Worm (Caenorhabditis elegans) whole organism, midembryonic: ENCODE results near the gene Y7A5A.1.

Experiments
- T22C8.4 ChIP-seq: fragments of 200-800 bp; sonication (Bioruptor generic); IDR thresholded peaks from 2 replicates; pipeline ENCODE4 v1.3.6; 2022; ENCODE audit warnings: missing genetic modification characterization, missing compliant biosample characterization
- cog-1 ChIP-seq: sonication (generic microtip); optimal IDR thresholded peaks from 2 replicates; lab custom pipeline; 2016; ENCODE audit warnings: missing genetic modification characterization, missing compliant biosample characterization
- flt-1 ChIP-seq: fragments of 200-800 bp; sonication (Bioruptor generic); IDR thresholded peaks from 2 replicates; pipeline ENCODE4 v1.3.6; 2022; ENCODE audit warnings: missing genetic modification characterization, missing compliant biosample characterization
- klf-2 ChIP-seq: fragments of 200-800 bp; sonication (Bioruptor generic); conservative IDR thresholded peaks from 2 replicates; pipeline ENCODE4 v1.3.6; 2022; ENCODE audit warnings: missing genetic modification reagents, missing genetic modification characterization, missing compliant biosample characterization
- med-1 ChIP-seq: sonication (generic microtip); optimal IDR thresholded peaks from 2 replicates; lab custom pipeline; 2017; ENCODE audit warnings: missing genetic modification characterization, mild to moderate bottlenecking, missing compliant biosample characterization, antibody characterized with exemption, missing genetic modification reagents; ENCODE audit not compliant: insufficient read depth
- ref-1 ChIP-seq: fragments of 200-800 bp; sonication (Bioruptor generic); conservative IDR thresholded peaks from 2 replicates; pipeline ENCODE4 v1.3.6; 2022; ENCODE audit warnings: missing genetic modification reagents, missing genetic modification characterization, missing compliant biosample characterization
- tab-1 ChIP-seq: fragments of 200-800 bp; sonication (Bioruptor generic); IDR thresholded peaks from 2 replicates; pipeline ENCODE4 v1.3.6; 2022; ENCODE audit warnings: missing genetic modification characterization, missing compliant biosample characterization
- ztf-23 ChIP-seq: fragments of 200-800 bp; sonication (Bioruptor generic); IDR thresholded peaks from 2 replicates; pipeline ENCODE4 v1.3.6; 2022; ENCODE audit warnings: missing genetic modification reagents, missing genetic modification characterization, missing compliant biosample characterization
- ztf-29 ChIP-seq: fragments of 200-800 bp; sonication (Bioruptor generic); IDR thresholded peaks from 2 replicates; pipeline ENCODE4 v1.3.6; 2022; ENCODE audit warnings: missing genetic modification reagents, missing genetic modification characterization, missing compliant biosample characterization

Y7A5A.1 gene

DNA sequence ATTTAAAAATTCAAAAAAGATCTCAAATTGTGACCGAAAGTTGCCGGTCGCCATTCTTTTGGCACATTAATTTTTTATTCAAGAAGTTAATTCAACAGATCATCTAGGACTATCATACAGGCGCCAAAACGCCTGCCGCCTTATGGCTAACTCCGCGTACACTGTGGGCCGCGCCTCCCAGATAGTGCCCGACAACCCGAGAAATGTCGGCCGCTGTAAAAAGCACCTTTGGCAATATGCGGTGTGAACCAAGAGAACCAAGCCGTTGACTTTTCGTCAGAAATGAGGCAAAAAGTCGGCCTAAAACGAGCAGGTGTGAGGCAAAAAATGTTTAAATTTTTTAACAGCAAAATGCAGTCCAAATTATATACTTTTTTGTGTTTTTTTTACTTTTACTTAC is 12.1 kb downstream of the Y7A5A.1 start:
- TF ChIP-seq med-1 (GFP tag; lab: Kevin White, UChicago) (no peak), klf-2 (GFP tag; lab: Robert Waterston, UW) (no peak), ztf-29 (GFP tag; lab: Robert Waterston, UW) (no peak), flt-1 (GFP tag; lab: Robert Waterston, UW) (no peak)

DNA sequence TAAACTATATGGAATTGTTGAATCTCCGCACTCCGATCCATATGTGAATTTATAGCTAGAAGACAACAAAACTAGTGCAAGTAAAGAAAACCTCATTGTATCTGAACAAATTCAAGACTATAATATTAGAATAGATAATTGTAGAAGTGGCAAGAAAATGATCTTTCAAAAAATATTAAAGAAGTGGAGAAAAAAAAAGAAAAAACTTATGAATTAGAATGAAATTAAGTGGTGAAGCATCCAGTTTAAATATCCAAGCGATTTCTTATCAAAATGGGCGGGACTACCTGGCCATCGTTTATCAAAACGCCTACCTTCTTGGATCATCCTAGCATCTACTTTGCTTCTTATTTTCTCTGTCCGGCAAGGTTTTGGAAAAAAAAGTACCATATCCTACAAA is 14.1 kb downstream of the Y7A5A.1 start, which contains the start of gene wrt-4:
TSS of gene wrt-4 (minus strand) at position 101 of the 400 bp plus-strand sequence.
- TF ChIP-seq cog-1, result no peak
- TF ChIP-seq tab-1, result no peak
- no peak for TF ChIP-seq T22C8.4 (GFP tag; lab: Robert Waterston, UW)
- TF ChIP-seq ztf-29 (GFP tag; lab: Robert Waterston, UW), result no peak
- TF ChIP-seq ref-1 (GFP tag; lab: Robert Waterston, UW), result no peak
- no peak for TF ChIP-seq med-1 (GFP tag; lab: Kevin White, UChicago)
- no peak for TF ChIP-seq flt-1 (GFP tag; lab: Robert Waterston, UW)
- no peak for TF ChIP-seq klf-2 (GFP tag; lab: Robert Waterston, UW)
- TF ChIP-seq ztf-23 (GFP tag; lab: Robert Waterston, UW), result no peak

DNA sequence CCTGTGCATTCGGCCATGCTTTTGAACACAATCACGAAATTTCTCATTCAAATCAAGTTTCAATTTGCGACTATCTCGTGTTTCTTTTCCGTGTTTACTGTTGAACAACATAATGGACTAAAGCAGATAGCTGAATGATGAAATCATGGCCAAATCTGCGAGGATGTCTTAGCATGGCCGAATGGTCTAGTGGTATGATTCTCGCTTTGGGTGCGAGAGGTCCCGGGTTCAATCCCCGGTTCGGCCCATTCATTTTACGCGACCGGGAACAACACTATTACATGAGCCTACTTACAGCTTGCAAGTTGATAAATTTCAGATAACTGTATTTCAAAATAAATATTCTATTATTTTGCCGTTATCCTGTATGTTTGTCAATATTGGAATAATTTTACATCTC is 20.0 kb downstream of the Y7A5A.1 start:
- TF ChIP-seq klf-2 (GFP tag; lab: Robert Waterston, UW) (no peak), cog-1 (no peak), T22C8.4 (GFP tag; lab: Robert Waterston, UW) (no peak), flt-1 (GFP tag; lab: Robert Waterston, UW) (no peak), ref-1 (GFP tag; lab: Robert Waterston, UW) (no peak), ztf-23 (GFP tag; lab: Robert Waterston, UW) (no peak), ztf-29 (GFP tag; lab: Robert Waterston, UW) (no peak), tab-1 (no peak), med-1 (GFP tag; lab: Kevin White, UChicago) (no peak)

DNA sequence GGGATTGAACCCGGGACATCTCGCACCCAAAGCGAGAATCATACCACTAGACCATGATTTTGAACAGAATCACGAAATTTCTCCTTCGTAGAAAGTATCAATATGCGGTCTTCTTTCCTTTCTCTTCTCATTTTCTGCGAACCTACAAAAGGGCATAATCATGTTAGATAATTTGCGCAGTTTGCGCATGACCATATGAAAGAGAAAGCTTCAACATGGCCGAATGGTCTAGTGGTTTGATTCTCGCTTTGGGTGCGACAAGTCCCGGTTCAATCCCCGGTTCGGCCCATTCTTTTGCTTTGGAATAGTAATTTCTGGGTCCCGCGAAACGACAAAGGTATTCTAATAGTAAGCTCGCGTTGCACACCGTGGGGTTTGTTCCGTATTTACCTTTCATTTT is 23.5 kb downstream of the Y7A5A.1 start:
- 0 out of 2 replicates have a peak, but pooled peaks have one; percentile 17 for TF ChIP-seq tab-1
- no peak for TF ChIP-seq cog-1
- TF ChIP-seq T22C8.4 (GFP tag; lab: Robert Waterston, UW), result 0 out of 2 replicates have a peak, but pooled peaks have one; percentile 5
- 0 out of 2 replicates have a peak, but pooled peaks have one; percentile 13 for TF ChIP-seq flt-1 (GFP tag; lab: Robert Waterston, UW)

DNA sequence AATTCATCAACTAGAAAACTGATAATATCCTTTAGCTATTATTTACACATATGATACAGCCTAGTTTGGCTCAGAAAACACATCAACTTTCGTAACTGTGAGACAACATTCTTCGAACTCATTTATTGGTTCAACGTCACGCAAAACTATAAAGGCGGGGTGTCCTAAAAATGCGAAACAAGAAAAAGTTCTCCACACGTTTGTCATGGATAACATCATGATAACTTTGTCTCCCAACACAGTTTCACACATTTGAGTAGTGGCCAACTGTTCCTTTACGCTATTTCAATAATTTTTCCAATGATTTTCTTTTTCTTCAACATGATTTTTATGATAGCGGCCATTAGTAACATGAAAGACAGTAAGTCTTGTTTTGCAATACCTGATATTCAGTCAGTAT is 24.6 kb downstream of the Y7A5A.1 start, which contains the start of gene srxa-9:
TSS of gene srxa-9 (plus strand) at position 301 of the 400 bp plus-strand sequence.
- TF ChIP-seq cog-1, result no peak
- no peak for TF ChIP-seq ztf-23 (GFP tag; lab: Robert Waterston, UW)
- no peak for TF ChIP-seq ztf-29 (GFP tag; lab: Robert Waterston, UW)
- TF ChIP-seq T22C8.4 (GFP tag; lab: Robert Waterston, UW), result no peak
- TF ChIP-seq med-1 (GFP tag; lab: Kevin White, UChicago), result no peak
- no peak for TF ChIP-seq tab-1
- TF ChIP-seq flt-1 (GFP tag; lab: Robert Waterston, UW), result no peak
- TF ChIP-seq klf-2 (GFP tag; lab: Robert Waterston, UW), result no peak
- no peak for TF ChIP-seq ref-1 (GFP tag; lab: Robert Waterston, UW)

DNA sequence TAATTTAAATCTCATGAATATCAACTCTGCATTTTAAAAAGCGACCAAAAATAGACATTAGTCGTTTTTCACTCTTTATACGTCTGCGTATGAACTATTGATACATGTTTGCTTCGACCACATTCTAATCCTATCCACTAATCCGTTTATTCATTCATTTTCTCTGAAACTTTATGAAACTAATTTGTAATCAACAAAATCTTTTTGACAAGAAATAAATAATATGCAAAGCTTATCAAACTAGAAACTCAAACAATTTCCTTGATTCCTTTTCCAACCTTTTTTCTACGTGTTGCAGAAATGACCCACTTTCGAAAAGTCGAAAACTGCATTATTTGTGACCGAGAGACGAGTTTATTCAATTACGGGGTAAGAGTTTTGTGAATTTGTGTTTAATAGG is 29.0 kb downstream of the Y7A5A.1 start, which contains the start of gene nhr-255:
TSS of gene nhr-255 (plus strand) at position 301 of the 400 bp plus-strand sequence.
- no peak for TF ChIP-seq cog-1
- TF ChIP-seq med-1 (GFP tag; lab: Kevin White, UChicago), result no peak
- no peak for TF ChIP-seq ztf-23 (GFP tag; lab: Robert Waterston, UW)

DNA sequence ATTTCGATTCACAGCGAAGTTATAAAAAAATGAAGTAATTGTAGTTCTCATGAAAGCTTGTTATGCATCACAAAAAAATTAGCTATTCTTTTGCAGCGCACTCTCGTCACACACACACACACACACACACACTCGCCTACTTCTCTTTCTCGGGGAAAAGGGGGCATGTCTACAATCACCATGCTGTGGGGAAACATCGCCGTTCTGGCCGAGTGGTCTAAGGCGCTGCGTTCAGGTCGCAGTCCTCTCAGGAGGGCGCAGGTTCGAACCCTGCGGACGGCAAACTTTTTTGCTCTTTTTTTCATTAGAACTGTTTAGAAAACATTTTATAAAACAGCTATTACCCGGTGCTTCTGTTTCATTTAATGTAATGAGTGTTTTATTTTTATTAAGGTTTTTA is 29.4 kb downstream of the Y7A5A.1 start:
- TF ChIP-seq ztf-23 (GFP tag; lab: Robert Waterston, UW), result peak; percentile 95
- TF ChIP-seq ztf-29 (GFP tag; lab: Robert Waterston, UW), result peak; percentile 88
- peak; percentile 91 for TF ChIP-seq T22C8.4 (GFP tag; lab: Robert Waterston, UW)
- peak; percentile 84 for TF ChIP-seq cog-1
- peak; percentile 68 for TF ChIP-seq med-1 (GFP tag; lab: Kevin White, UChicago)
- peak; percentile 96 for TF ChIP-seq flt-1 (GFP tag; lab: Robert Waterston, UW)
- peak; percentile 88 for TF ChIP-seq ref-1 (GFP tag; lab: Robert Waterston, UW)
- peak; percentile 92 for TF ChIP-seq klf-2 (GFP tag; lab: Robert Waterston, UW)
- peak; percentile 96 for TF ChIP-seq tab-1

DNA sequence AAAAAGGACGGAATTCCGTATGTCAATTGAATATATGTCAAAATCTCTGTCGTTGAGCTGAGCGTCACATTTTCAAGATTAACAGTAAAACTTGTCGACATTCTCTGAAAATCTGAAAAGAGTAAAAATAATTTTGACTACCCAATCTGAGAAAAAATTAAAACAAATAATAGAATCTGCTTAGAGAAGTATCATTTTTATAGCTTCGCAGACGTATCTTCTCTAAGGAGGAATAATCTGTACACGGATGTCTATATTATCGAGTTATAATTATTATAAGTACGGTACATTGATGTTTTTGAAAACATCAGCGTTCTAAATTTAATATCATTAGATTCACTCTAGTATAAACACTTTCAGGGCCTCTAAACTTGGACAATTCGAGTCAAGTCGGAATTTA is 30.8 kb downstream of the Y7A5A.1 start, which contains the start of gene srg-64:
TSS of gene srg-64 (minus strand) at position 101 of the 400 bp plus-strand sequence.
- TF ChIP-seq ztf-23 (GFP tag; lab: Robert Waterston, UW), result no peak
- TF ChIP-seq klf-2 (GFP tag; lab: Robert Waterston, UW), result no peak
- no peak for TF ChIP-seq tab-1
- no peak for TF ChIP-seq ztf-29 (GFP tag; lab: Robert Waterston, UW)
- no peak for TF ChIP-seq flt-1 (GFP tag; lab: Robert Waterston, UW)
- TF ChIP-seq T22C8.4 (GFP tag; lab: Robert Waterston, UW), result no peak
- TF ChIP-seq cog-1, result no peak
- no peak for TF ChIP-seq ref-1 (GFP tag; lab: Robert Waterston, UW)
- TF ChIP-seq med-1 (GFP tag; lab: Kevin White, UChicago), result no peak

DNA sequence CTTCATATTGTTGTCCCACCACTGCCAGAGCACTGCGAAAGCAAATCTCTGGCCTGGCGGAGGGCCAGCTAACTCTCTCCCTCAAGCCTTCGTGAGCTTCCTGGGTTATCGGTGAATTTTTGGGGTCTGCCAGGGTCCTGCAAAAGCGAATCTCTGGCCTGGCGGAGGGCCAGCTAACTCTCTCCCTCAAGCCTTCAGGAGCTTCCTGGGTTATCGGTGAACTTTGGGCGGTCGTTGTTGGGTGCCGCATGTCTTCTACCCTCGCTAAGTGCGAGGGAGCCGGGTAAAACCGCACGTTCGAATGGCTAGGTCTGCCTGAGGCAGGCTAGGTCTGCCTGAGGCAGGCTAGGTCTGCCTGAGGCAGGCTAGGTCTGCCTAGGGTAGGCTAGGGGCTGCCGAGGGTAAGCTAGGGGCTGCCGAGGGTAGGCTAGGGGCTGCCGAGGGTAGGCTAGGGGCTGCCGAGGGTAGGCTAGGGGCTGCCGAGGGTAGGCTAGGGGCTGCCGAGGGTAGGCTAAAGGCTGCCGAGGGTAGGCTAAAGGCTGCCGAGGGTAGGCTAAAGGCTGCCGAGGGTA is 32.8 kb downstream of the Y7A5A.1 start:
- TF ChIP-seq T22C8.4 (GFP tag; lab: Robert Waterston, UW) (peak; percentile 29; the same call in 1 of the 2 replicates), flt-1 (GFP tag; lab: Robert Waterston, UW) (peak; percentile 23; the same call in 1 of the 2 replicates)

DNA sequence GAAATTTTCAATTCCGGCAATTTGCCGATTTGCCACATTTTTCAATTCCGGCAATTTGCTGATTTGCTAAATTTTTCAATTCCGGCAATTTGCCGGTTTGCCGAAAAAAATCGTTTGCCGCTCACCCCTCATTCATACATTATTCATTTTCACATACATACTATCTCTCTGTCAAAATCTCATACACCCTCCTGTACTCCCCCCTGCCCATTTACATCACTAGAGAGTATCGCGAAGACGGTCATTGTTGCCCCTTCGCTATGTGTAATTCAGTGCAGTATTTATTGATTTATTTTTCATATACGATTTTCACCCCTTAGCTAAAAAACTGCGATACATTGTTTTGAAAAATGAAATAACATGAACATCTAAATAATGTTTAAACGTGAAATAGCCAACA is 34.9 kb downstream of the Y7A5A.1 start:
- no peak for TF ChIP-seq ref-1 (GFP tag; lab: Robert Waterston, UW)
- no peak for TF ChIP-seq cog-1
- TF ChIP-seq ztf-23 (GFP tag; lab: Robert Waterston, UW), result 0 out of 2 replicates have a peak, but pooled peaks have one; percentile 36
- TF ChIP-seq klf-2 (GFP tag; lab: Robert Waterston, UW), result no peak
- TF ChIP-seq flt-1 (GFP tag; lab: Robert Waterston, UW), result no peak
- TF ChIP-seq tab-1, result no peak
- TF ChIP-seq T22C8.4 (GFP tag; lab: Robert Waterston, UW), result peak; percentile 90
